Worm (Caenorhabditis elegans): ENCODE results near the gene R02F11.10.

The R02F11.10 gene

ce11 chrV:4766501-4766900, 22.4 kb upstream of the R02F11.10 start, which contains the start of gene C18G1.8 (continued):
- no peak for TF ChIP-seq Y53F4B.3 (GFP tag; IDR thresholded peaks at IDR 0.05)

- peak; percentile 94 for TF ChIP-seq hsf-1 (GFP tag; IDR thresholded peaks at IDR 0.05)
These were observed 21.4 kb upstream of the R02F11.10 start for ce11 chrV:4767537-4767936.

- TF ChIP-seq ztf-3 (GFP tag; optimal IDR thresholded peaks at IDR 0.05) (no peak), ztf-28 (GFP tag; IDR thresholded peaks at IDR 0.05) (no peak), lin-40 (tag; optimal IDR thresholded peaks at IDR 0.05) (no peak), mcd-1 (GFP tag; IDR thresholded peaks at IDR 0.05) (no peak)
These were observed 19.3 kb upstream of the R02F11.10 start, which contains the start of gene C18G1.9 for ce11 chrV:4769633-4770032. Gene C18G1.9, minus strand, starts transcription at chrV:4769733.

- TF ChIP-seq lag-1 (GFP tag; IDR thresholded peaks at IDR 0.05) (0 out of 2 replicates have a peak, but pooled peaks have one; percentile 17), Y56A3A.18 (GFP tag; IDR thresholded peaks at IDR 0.05) (no peak), dox-1 (GFP tag; IDR thresholded peaks at IDR 0.05) (0 out of 2 replicates have a peak, but pooled peaks have one; percentile 7), F33H1.4 (GFP tag; IDR thresholded peaks at IDR 0.05) (no peak), mxl-1 (tag; optimal IDR thresholded peaks at IDR 0.05) (no peak), bed-1 (GFP tag; IDR thresholded peaks at IDR 0.05) (no peak), gei-17 (GFP tag; optimal IDR thresholded peaks at IDR 0.05) (no peak), ztf-28 (GFP tag; IDR thresholded peaks at IDR 0.05) (no peak), nhr-80 (tag; optimal IDR thresholded peaks at IDR 0.05) (peak; percentile 77), ZK185.1 (tag; optimal IDR thresholded peaks at IDR 0.05; ENCODE audit: poor library complexity, severe bottlenecking) (no peak), T07F8.4 (tag; optimal IDR thresholded peaks at IDR 0.05) (no peak), nhr-90 (tag; optimal IDR thresholded peaks at IDR 0.05) (no peak)
These were observed 18.4 kb upstream of the R02F11.10 start, which contains the start of gene elt-7 for ce11 chrV:4770408-4770947. Gene elt-7, plus strand, starts transcription at chrV:4770670.

ce11 chrV:4775140-4775539, 13.8 kb upstream of the R02F11.10 start:
- TF ChIP-seq egrh-3 (GFP tag; IDR thresholded peaks at IDR 0.05) (no peak), cebp-2 (GFP tag; IDR thresholded peaks at IDR 0.05) (no peak), bed-2 (GFP tag; IDR thresholded peaks at IDR 0.05) (no peak), sdz-38 (tag; optimal IDR thresholded peaks at IDR 0.05) (no peak), athp-1 (tag; optimal IDR thresholded peaks at IDR 0.05) (no peak), aptf-2 (GFP tag; conservative IDR thresholded peaks at IDR 0.05) (no peak), ets-4 (GFP tag; optimal IDR thresholded peaks at IDR 0.05) (no peak), let-607 (tag; optimal IDR thresholded peaks at IDR 0.05) (no peak), hrde-1 (tag; optimal IDR thresholded peaks at IDR 0.05; ENCODE audit: borderline replicate concordance) (no peak), sptf-2 (GFP tag; optimal IDR thresholded peaks at IDR 0.05) (no peak), Y56A3A.18 (GFP tag; IDR thresholded peaks at IDR 0.05) (no peak), F57C9.4 (tag; optimal IDR thresholded peaks at IDR 0.05) (no peak), mes-4 (tag; optimal IDR thresholded peaks at IDR 0.05) (no peak)

- no peak for TF ChIP-seq ceh-58 (GFP tag; IDR thresholded peaks at IDR 0.05)
- no peak for TF ChIP-seq ZK185.1 (tag; optimal IDR thresholded peaks at IDR 0.05; ENCODE audit: poor library complexity, severe bottlenecking)
- TF ChIP-seq hlh-26 (GFP tag; conservative IDR thresholded peaks at IDR 0.05) = no peak
- no peak for TF ChIP-seq lsl-1 (GFP tag; optimal IDR thresholded peaks at IDR 0.05)
- no peak for TF ChIP-seq nfya-1 (tag; optimal IDR thresholded peaks at IDR 0.05; ENCODE audit: borderline replicate concordance, insufficient read depth)
- TF ChIP-seq C06A6.2 (GFP tag; conservative IDR thresholded peaks at IDR 0.05) = no peak
These were observed 11.4 kb upstream of the R02F11.10 start, which contains the start of gene C18G1.1 for ce11 chrV:4777388-4777986. Gene C18G1.1, plus strand, starts transcription at chrV:4777960.
